Fruit fly (Drosophila melanogaster) whole organism, embryonic: Measurements from ENCODE around the gene Rdh.

Experiments used
- ATbp ChIP-seq: fragments of 200-800 bp; sonication (Bioruptor generic); optimal IDR thresholded peaks from 2 replicates; lab custom pipeline; 2017; ENCODE audit warnings: missing biosample characterization, mild to moderate bottlenecking, missing genetic modification characterization, missing genetic modification reagents
- Atf-2 ChIP-seq: fragments of 200-800 bp; sonication (Bioruptor generic); optimal IDR thresholded peaks from 2 replicates; lab custom pipeline; 2016; ENCODE audit warnings: missing biosample characterization, missing genetic modification characterization
- Awh ChIP-seq: fragments of 200-800 bp; sonication (Bioruptor generic); IDR thresholded peaks from 2 replicates; pipeline ENCODE4, ENCODE4 v1.3.6; 2022; ENCODE audit warnings: missing biosample characterization, missing genetic modification characterization
- B-H1 ChIP-seq: fragments of 200-800 bp; sonication (Bioruptor generic); IDR thresholded peaks from 3 replicates; pipeline ENCODE4 v1.3.6; 2022; ENCODE audit warnings: missing biosample characterization, missing genetic modification characterization
- Bteb2 ChIP-seq: fragments of 200-800 bp; sonication (Bioruptor generic); optimal IDR thresholded peaks from 2 replicates; lab custom pipeline; 2016; ENCODE audit warnings: missing biosample characterization, missing genetic modification characterization
- CG10147 ChIP-seq: fragments of 200-800 bp; sonication (Bioruptor generic); optimal IDR thresholded peaks from 2 replicates; lab custom pipeline; 2019; ENCODE audit warnings: missing biosample characterization, mild to moderate bottlenecking, missing genetic modification characterization, moderate library complexity
- CG12942 ChIP-seq: fragments of 200-800 bp; sonication (Bioruptor generic); optimal IDR thresholded peaks from 3 replicates; lab custom pipeline; 2016; ENCODE audit warnings: missing biosample characterization, missing genetic modification characterization
- CG14710 ChIP-seq: fragments of 200-800 bp; sonication (Bioruptor generic); optimal IDR thresholded peaks from 3 replicates; lab custom pipeline; 2019; ENCODE audit warnings: missing biosample characterization, mild to moderate bottlenecking, missing genetic modification characterization, moderate library complexity
- CG15601 ChIP-seq: fragments of 200-800 bp; sonication (Bioruptor generic); optimal IDR thresholded peaks from 3 replicates; lab custom pipeline; 2019; ENCODE audit warnings: missing biosample characterization, mild to moderate bottlenecking, missing genetic modification characterization, moderate library complexity
- CG1647 ChIP-seq: fragments of 200-800 bp; sonication (Bioruptor generic); optimal IDR thresholded peaks from 3 replicates; lab custom pipeline; 2016; ENCODE audit warnings: missing biosample characterization, missing genetic modification characterization
- CG2678 ChIP-seq: fragments of 200-800 bp; sonication (Bioruptor generic); optimal IDR thresholded peaks from 3 replicates; lab custom pipeline; 2019; ENCODE audit warnings: missing biosample characterization, mild to moderate bottlenecking, missing genetic modification characterization, moderate library complexity
- CG30403 ChIP-seq: fragments of 200-800 bp; sonication (Bioruptor generic); optimal IDR thresholded peaks from 3 replicates; lab custom pipeline; 2016; ENCODE audit warnings: missing biosample characterization, missing genetic modification characterization
- CG3065 ChIP-seq: fragments of 200-800 bp; sonication (Bioruptor generic); optimal IDR thresholded peaks from 2 replicates; lab custom pipeline; 2016; ENCODE audit warnings: missing biosample characterization, missing genetic modification characterization
- CG32532 ChIP-seq: fragments of 200-800 bp; sonication (Bioruptor generic); IDR thresholded peaks from 2 replicates; pipeline ENCODE4 v1.3.6; 2022; ENCODE audit warnings: missing biosample characterization, missing genetic modification characterization
- CG4820 ChIP-seq: fragments of 200-800 bp; sonication (Bioruptor generic); optimal IDR thresholded peaks from 3 replicates; lab custom pipeline; 2016; ENCODE audit warnings: missing biosample characterization, missing genetic modification characterization
- CG7839 ChIP-seq: fragments of 200-800 bp; sonication (Bioruptor generic); optimal IDR thresholded peaks from 3 replicates; lab custom pipeline; 2018; ENCODE audit warnings: missing biosample characterization, mild to moderate bottlenecking, missing genetic modification characterization, moderate library complexity
- CG8359 ChIP-seq: fragments of 200-800 bp; sonication (Bioruptor generic); optimal IDR thresholded peaks from 2 replicates; lab custom pipeline; 2017; ENCODE audit warnings: missing biosample characterization, mild to moderate bottlenecking, missing genetic modification characterization, borderline replicate concordance
- CG8924 ChIP-seq: fragments of 200-800 bp; optimal IDR thresholded peaks from 3 replicates; lab custom pipeline; 2019; ENCODE audit warnings: missing biosample characterization, mild to moderate bottlenecking, missing genetic modification characterization, moderate library complexity
- CG8944 ChIP-seq: fragments of 200-800 bp; sonication (Bioruptor generic); optimal IDR thresholded peaks from 3 replicates; lab custom pipeline; 2016; ENCODE audit warnings: missing biosample characterization, missing genetic modification characterization
- CG9727 ChIP-seq: fragments of 200-800 bp; sonication (Bioruptor generic); optimal IDR thresholded peaks from 3 replicates; lab custom pipeline; 2017; ENCODE audit warnings: missing biosample characterization, mild to moderate bottlenecking, missing genetic modification characterization
- CoRest ChIP-seq: fragments of 200-800 bp; sonication (Bioruptor generic); optimal IDR thresholded peaks from 3 replicates; lab custom pipeline; 2018; ENCODE audit warnings: missing biosample characterization, mild to moderate bottlenecking, missing genetic modification characterization, moderate library complexity
- D ChIP-seq, 2 experiments: fragments of 200-800 bp in 1 of 2; fragments of >200 bp in 1 of 2; sonication (Bioruptor generic) in 1 of 2; optimal IDR thresholded peaks; 2 replicates in 1 of 2; 3 replicates in 1 of 2; lab custom pipeline; 2017; ENCODE audit warnings: mild to moderate bottlenecking in 1 of 2, missing biosample characterization in 1 of 2, missing genetic modification characterization in 1 of 2, missing genetic modification reagents in 1 of 2
- Deaf1 ChIP-seq: fragments of 200-800 bp; optimal IDR thresholded peaks from 3 replicates; lab custom pipeline; 2019; ENCODE audit warnings: missing biosample characterization, mild to moderate bottlenecking, missing genetic modification characterization, moderate library complexity
- Gsc ChIP-seq: fragments of 200-800 bp; sonication (Bioruptor generic); IDR thresholded peaks from 2 replicates; pipeline ENCODE4 v1.3.6; 2022; ENCODE audit warnings: missing biosample characterization, missing genetic modification characterization
- HLH4C ChIP-seq: fragments of 200-800 bp; sonication (Bioruptor generic); IDR thresholded peaks from 3 replicates; pipeline ENCODE4 v1.3.6; 2022; ENCODE audit warnings: missing biosample characterization, missing genetic modification characterization; ENCODE audit not compliant: partially characterized antibody
- Hr3 ChIP-seq: fragments of 200-800 bp; sonication (Bioruptor generic); optimal IDR thresholded peaks from 3 replicates; lab custom pipeline; 2016; ENCODE audit warnings: missing biosample characterization, missing genetic modification characterization
- Hsf ChIP-seq: fragments of 200-800 bp; sonication (Bioruptor generic); optimal IDR thresholded peaks from 3 replicates; lab custom pipeline; 2016; ENCODE audit warnings: missing biosample characterization, missing genetic modification characterization
- Lim3 ChIP-seq: fragments of 200-800 bp; sonication (Bioruptor generic); IDR thresholded peaks from 2 replicates; pipeline ENCODE4 v1.3.6; 2022; ENCODE audit warnings: missing biosample characterization, missing genetic modification characterization
- Med ChIP-seq: fragments of 200-800 bp; sonication (Bioruptor generic); peaks from one replicate; lab custom pipeline; 2016; ENCODE audit warnings: missing biosample characterization, missing genetic modification characterization, mild to moderate bottlenecking, inconsistent platforms, moderate library complexity
- Rfx ChIP-seq: fragments of 200-800 bp; sonication (Bioruptor generic); IDR thresholded peaks from 2 replicates; pipeline ENCODE4 v1.3.6; 2022; ENCODE audit warnings: missing biosample characterization, missing genetic modification characterization
- Xbp1 ChIP-seq: fragments of 200-800 bp; sonication (Bioruptor generic); optimal IDR thresholded peaks from 3 replicates; lab custom pipeline; 2016; ENCODE audit warnings: missing biosample characterization, mild to moderate bottlenecking, missing genetic modification characterization
- bsh ChIP-seq, 2 experiments: fragments of 200-800 bp; sonication (Bioruptor generic); optimal IDR thresholded peaks; 2 replicates each; lab custom pipeline; 2017 to 2018; ENCODE audit warnings: mild to moderate bottlenecking in 2 of 2, missing biosample characterization in 2 of 2, missing genetic modification characterization in 2 of 2, moderate library complexity in 1 of 2
- cato ChIP-seq: fragments of 200-800 bp; sonication (Bioruptor generic); optimal IDR thresholded peaks from 2 replicates; lab custom pipeline; 2016; ENCODE audit warnings: missing biosample characterization, missing genetic modification characterization, borderline replicate concordance
- eve ChIP-seq, 2 experiments: fragments of >200 bp; optimal IDR thresholded peaks; 2 replicates each; lab custom pipeline; 2017; ENCODE audit warnings: missing biosample characterization in 2 of 2, missing genetic modification characterization in 2 of 2
- hbn ChIP-seq: fragments of 200-800 bp; sonication (Bioruptor generic); IDR thresholded peaks from 2 replicates; pipeline ENCODE4 v1.3.6; 2022; ENCODE audit warnings: missing biosample characterization, missing genetic modification characterization; ENCODE audit not compliant: partially characterized antibody
- hkb ChIP-seq, 2 experiments: fragments of 200-800 bp in 1 of 2; fragments of >200 bp in 1 of 2; sonication (Bioruptor generic) in 1 of 2; IDR thresholded peaks in 1 of 2; optimal IDR thresholded peaks in 1 of 2; 2 replicates each; pipeline versions ENCODE4 v1.3.6 to Lab custom; 2017 to 2022; ENCODE audit warnings: missing biosample characterization in 1 of 2, missing genetic modification characterization in 1 of 2
- jumu ChIP-seq: fragments of 200-800 bp; sonication (Bioruptor generic); optimal IDR thresholded peaks from 3 replicates; lab custom pipeline; 2016; ENCODE audit warnings: missing biosample characterization, missing genetic modification characterization
- luna ChIP-seq: fragments of 200-800 bp; sonication (Bioruptor generic); optimal IDR thresholded peaks from 2 replicates; lab custom pipeline; 2016; ENCODE audit warnings: missing biosample characterization, missing genetic modification characterization
- oc ChIP-seq: fragments of 200-800 bp; sonication (Bioruptor generic); optimal IDR thresholded peaks from 2 replicates; lab custom pipeline; 2018; ENCODE audit warnings: missing biosample characterization, mild to moderate bottlenecking, missing genetic modification characterization, moderate library complexity
- otp ChIP-seq: fragments of 200-800 bp; sonication (Bioruptor generic); IDR thresholded peaks from 3 replicates; pipeline ENCODE4, ENCODE4 v1.3.6; 2022; ENCODE audit warnings: missing biosample characterization, missing genetic modification characterization
- pros ChIP-seq: fragments of 200-800 bp; sonication (Bioruptor generic); optimal IDR thresholded peaks from 3 replicates; lab custom pipeline; 2019; ENCODE audit warnings: missing biosample characterization, mild to moderate bottlenecking, missing genetic modification characterization, moderate library complexity
- pum ChIP-seq: fragments of 200-800 bp; sonication (Bioruptor generic); optimal IDR thresholded peaks from 2 replicates; lab custom pipeline; 2016; ENCODE audit warnings: missing biosample characterization, missing genetic modification characterization
- sc ChIP-seq, 3 experiments: fragments of >200 bp in 2 of 3; fragments of 200-800 bp in 1 of 3; sonication (Bioruptor generic) in 1 of 3; optimal IDR thresholded peaks; 2 replicates in 2 of 3; 3 replicates in 1 of 3; lab custom pipeline; 2017; ENCODE audit warnings: mild to moderate bottlenecking in 1 of 3, missing biosample characterization in 1 of 3, missing genetic modification characterization in 1 of 3, missing genetic modification reagents in 1 of 3
- slbo ChIP-seq: fragments of 200-800 bp; sonication (Bioruptor generic); IDR thresholded peaks from 2 replicates; pipeline ENCODE4 v1.3.6; 2022; ENCODE audit warnings: missing biosample characterization, missing genetic modification characterization
- sug ChIP-seq: fragments of 200-800 bp; optimal IDR thresholded peaks from 2 replicates; lab custom pipeline; 2019; ENCODE audit warnings: missing biosample characterization, mild to moderate bottlenecking, missing genetic modification characterization, moderate library complexity
- trem ChIP-seq: fragments of 200-800 bp; optimal IDR thresholded peaks from 3 replicates; lab custom pipeline; 2019; ENCODE audit warnings: missing biosample characterization, mild to moderate bottlenecking, missing genetic modification characterization, moderate library complexity
- usp ChIP-seq: fragments of >200 bp; optimal IDR thresholded peaks from 2 replicates; lab custom pipeline; 2017; ENCODE audit warnings: missing biosample characterization, missing genetic modification characterization
- zen ChIP-seq: fragments of 200-800 bp; sonication (Bioruptor generic); optimal IDR thresholded peaks from 3 replicates; lab custom pipeline; 2018; ENCODE audit warnings: missing biosample characterization, mild to moderate bottlenecking, missing genetic modification characterization, moderate library complexity
- zf30C ChIP-seq: fragments of 200-800 bp; sonication (Bioruptor generic); optimal IDR thresholded peaks from 3 replicates; lab custom pipeline; 2018; ENCODE audit warnings: missing biosample characterization, mild to moderate bottlenecking, missing genetic modification characterization

Rdh gene

DNA sequence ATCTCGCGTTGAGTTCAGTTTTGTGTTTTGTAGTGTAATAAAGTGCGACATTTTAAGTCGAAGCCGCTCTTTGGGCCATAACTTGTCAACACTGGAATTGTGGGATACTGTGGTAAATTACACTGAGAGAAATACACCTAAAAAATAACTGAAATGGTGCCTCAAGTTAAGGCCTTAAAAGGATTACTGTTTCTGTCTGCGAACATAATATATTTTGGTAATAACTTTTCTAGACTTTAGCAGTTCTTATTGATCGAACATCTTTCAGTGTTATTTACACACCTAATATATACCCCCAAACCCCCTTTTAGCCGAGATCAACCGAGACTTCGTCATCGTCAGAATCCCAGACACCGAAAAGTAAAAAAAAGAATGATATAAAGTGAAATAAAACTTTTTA lies 26.6 kb downstream of the Rdh start (continued):
- TF ChIP-seq jumu (peak; percentile 11), B-H1 (GFP tag; lab: Robert Waterston, UW) (no peak), pros (GFP tag; lab: Kevin White, UChicago) (no peak), CG7839 (tag; lab: Kevin White, UChicago) (peak; percentile 50), CG9727 (GFP tag; lab: Kevin White, UChicago) (peak; percentile 41), CG10147 (GFP tag; lab: Kevin White, UChicago) (peak; percentile 29), luna (GFP tag; lab: Kevin White, UChicago) (no peak), Atf-2 (GFP tag; lab: Kevin White, UChicago) (peak; percentile 0), Lim3 (GFP tag; lab: Robert Waterston, UW) (no peak), Hr3 (peak; percentile 22), CG3065 (no peak), Xbp1 (peak; percentile 45), CG30403 (peak; percentile 26), sug (no peak), cato (GFP tag; lab: Kevin White, UChicago) (no peak), Rfx (peak; percentile 37; the same call in 1 of the 2 replicates), CG1647 (GFP tag; lab: Kevin White, UChicago) (peak; percentile 2), Deaf1 (tag; lab: Kevin White, UChicago) (no peak), CG8924 (tag; lab: Kevin White, UChicago) (peak; percentile 26), hbn (GFP tag; lab: Robert Waterston, UW) (no peak), zen (tag; lab: Kevin White, UChicago) (no peak), HLH4C (GFP tag; lab: Robert Waterston, UW) (no peak), pum (GFP tag; lab: Kevin White, UChicago) (peak; percentile 2), CG14710 (tag; lab: Kevin White, UChicago) (peak; percentile 40), otp (no peak), ATbp (GFP tag; lab: Kevin White, UChicago) (peak; percentile 18), CG4820 (GFP tag; lab: Kevin White, UChicago) (peak; percentile 34), eve (GFP tag; optimal IDR thresholded peaks at IDR 0.05; lab: Kevin White, UChicago) (peak in 1 of 2 experiments; percentile 80), Awh (GFP tag; lab: Robert Waterston, UW) (peak; percentile 80), Gsc (GFP tag; lab: Robert Waterston, UW) (no peak), CoRest (tag; lab: Kevin White, UChicago) (peak; percentile 41), sc (optimal IDR thresholded peaks at IDR 0.05; lab: Kevin White, UChicago) (no peak), sc (GFP tag; optimal IDR thresholded peaks at IDR 0.05; lab: Kevin White, UChicago) (peak; percentile 1), bsh (GFP tag; optimal IDR thresholded peaks at IDR 0.05; lab: Kevin White, UChicago) (peak in 1 of 2 experiments; percentile 76), Med (GFP tag; lab: Kevin White, UChicago) (peak; percentile 87), zf30C (peak; percentile 15), Bteb2 (GFP tag; lab: Kevin White, UChicago) (no peak), CG32532 (GFP tag; lab: Robert Waterston, UW) (peak; percentile 28; the same call in 1 of the 2 replicates), CG2678 (peak; percentile 55), D (optimal IDR thresholded peaks at IDR 0.05; lab: Kevin White, UChicago) (no peak), D (GFP tag; optimal IDR thresholded peaks at IDR 0.05; lab: Kevin White, UChicago) (peak; percentile 46), CG15601 (peak; percentile 43), hkb (optimal IDR thresholded peaks at IDR 0.05; lab: Kevin White, UChicago) (no peak), hkb (GFP tag; IDR thresholded peaks at IDR 0.05; lab: Robert Waterston, UW) (0 out of 2 replicates have a peak, but pooled peaks have one; percentile 9), CG8944 (GFP tag; lab: Kevin White, UChicago) (peak; percentile 42), oc (tag; lab: Kevin White, UChicago) (peak; percentile 5), trem (peak; percentile 9), usp (GFP tag; lab: Kevin White, UChicago) (no peak), CG8359 (no peak), slbo (GFP tag; lab: Robert Waterston, UW) (peak; percentile 74), CG12942 (GFP tag; lab: Kevin White, UChicago) (no peak), Hsf (GFP tag; lab: Kevin White, UChicago) (peak; percentile 12)
